Fruit fly (Drosophila melanogaster): ENCODE measurements around the gene acs.

acs gene

dm6 chr3L:1976760-1977159 is 5.3 kb downstream of the acs start:
- TF ChIP-seq noc (tag; optimal IDR thresholded peaks at IDR 0.05) = no peak

- TF ChIP-seq noc (tag; optimal IDR thresholded peaks at IDR 0.05) = no peak
Observed at dm6 chr3L:1985406-1985805, 14.0 kb downstream of the acs start.

dm6 chr3L:2004732-2005131 is 33.3 kb downstream of the acs start:
- TF ChIP-seq noc (tag; optimal IDR thresholded peaks at IDR 0.05) = no peak

- no peak for TF ChIP-seq noc (tag; optimal IDR thresholded peaks at IDR 0.05)
Observed at dm6 chr3L:2005551-2005950, 34.1 kb downstream of the acs start, which contains the start of gene CG42841. Gene CG42841 (minus strand): TSS chr3L:2005651.

dm6 chr3L:2021858-2022257 is 50.4 kb downstream of the acs start, which contains the start of gene Grl62a:
Gene Grl62a (minus strand): TSS chr3L:2021958.
- no peak for TF ChIP-seq noc (tag; optimal IDR thresholded peaks at IDR 0.05)

- TF ChIP-seq noc (tag; optimal IDR thresholded peaks at IDR 0.05) = no peak
Observed at dm6 chr3L:2023291-2023690, 51.9 kb downstream of the acs start, which contains the start of gene Grl62b. Gene Grl62b (minus strand): TSS chr3L:2023391.
